Worm (Caenorhabditis elegans): ENCODE data around the gene B0334.13.

- TF ChIP-seq hmg-4 (GFP tag; optimal IDR thresholded peaks at IDR 0.05) (no peak), ama-1 (optimal IDR thresholded peaks at IDR 0.05) (no peak), flt-1 (GFP tag; IDR thresholded peaks at IDR 0.05) (no peak), sea-1 (GFP tag; conservative IDR thresholded peaks at IDR 0.05) (no peak), tra-4 (tag; optimal IDR thresholded peaks at IDR 0.05) (no peak), hnd-1 (tag; optimal IDR thresholded peaks at IDR 0.05) (no peak)
Measured at ce11 chrII:11451738-11452137, 36.4 kb upstream of the B0334.13 start.
